Fruit fly (Drosophila melanogaster) whole organism: ENCODE data around the gene Nepl9.

Experiments used
- CG8478 ChIP-seq: fragments of >200 bp; optimal IDR thresholded peaks from 2 replicates; lab custom pipeline; 2018; ENCODE audit warnings: inconsistent platforms
- Dll ChIP-seq: fragments of >200 bp; optimal IDR thresholded peaks from 2 replicates; lab custom pipeline; 2017
- pan ChIP-seq: fragments of >200 bp; optimal IDR thresholded peaks from 2 replicates; lab custom pipeline; 2017
- psq ChIP-seq: fragments of >200 bp; optimal IDR thresholded peaks from 2 replicates; lab custom pipeline; 2017

DNA sequence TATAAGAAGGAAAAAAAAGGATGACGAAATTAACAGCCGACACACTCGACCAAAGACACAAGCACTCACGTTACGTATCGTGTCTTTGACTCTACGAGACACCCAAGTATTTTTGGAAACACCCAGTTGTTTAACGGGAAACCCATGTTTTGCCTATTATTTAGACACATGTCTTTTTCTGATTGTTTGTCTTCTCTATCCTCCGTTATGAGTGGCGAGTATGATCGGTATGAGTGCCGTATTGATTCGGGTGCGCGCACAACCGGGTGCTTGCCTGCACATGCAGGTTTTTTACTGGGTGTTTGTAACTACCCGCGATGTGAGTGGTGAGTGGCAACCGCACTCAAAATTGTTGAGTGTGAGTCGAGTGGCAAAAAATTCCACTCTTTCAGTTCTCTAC, 22.0 kb upstream of the Nepl9 start:
- TF ChIP-seq psq (lab: Kevin White, UChicago) = no peak
- peak; percentile 57 for TF ChIP-seq pan (lab: Kevin White, UChicago)
- no peak for TF ChIP-seq Dll (lab: Kevin White, UChicago)
- no peak for TF ChIP-seq CG8478
